Worm (Caenorhabditis elegans) whole organism, L3 larva: ENCODE measurements around the gene sir-2.3.

ENCODE experiments used
- R02D3.7 ChIP-seq: fragments of 150-350 bp; optimal IDR thresholded peaks from 2 replicates; lab custom pipeline; 2014; ENCODE audit warnings: missing biosample characterization, missing genetic modification characterization
- aly-2 ChIP-seq: fragments of 150-350 bp; optimal IDR thresholded peaks from 2 replicates; lab custom pipeline; 2014; ENCODE audit warnings: missing biosample characterization, missing genetic modification characterization
- ceh-28 ChIP-seq: fragments of 150-350 bp; optimal IDR thresholded peaks from 2 replicates; lab custom pipeline; 2014; ENCODE audit warnings: missing biosample characterization, missing genetic modification reagents, missing genetic modification characterization
- ceh-82 ChIP-seq: fragments of 150-350 bp; optimal IDR thresholded peaks from 2 replicates; lab custom pipeline; 2014; ENCODE audit warnings: missing biosample characterization, missing genetic modification characterization
- ceh-9 ChIP-seq: sonication (generic microtip); optimal IDR thresholded peaks from 2 replicates; lab custom pipeline; 2018; ENCODE audit warnings: missing biosample characterization, missing genetic modification characterization
- egl-5 ChIP-seq: fragments of 150-350 bp; optimal IDR thresholded peaks from 2 replicates; lab custom pipeline; 2017; ENCODE audit warnings: missing biosample characterization, missing genetic modification reagents, missing genetic modification characterization, inconsistent platforms
- elt-1 ChIP-seq: fragments of 150-350 bp; optimal IDR thresholded peaks from 2 replicates; lab custom pipeline; 2014; ENCODE audit warnings: missing biosample characterization, missing genetic modification characterization
- elt-2 ChIP-seq: sonication (generic microtip); optimal IDR thresholded peaks from 2 replicates; lab custom pipeline; 2016; ENCODE audit warnings: missing genetic modification reagents, mild to moderate bottlenecking, missing genetic modification characterization, missing compliant biosample characterization
- elt-3 ChIP-seq, 3 experiments: fragments of 150-350 bp in 1 of 3; sonication (generic microtip) in 2 of 3; optimal IDR thresholded peaks; 2 replicates in 2 of 3; 4 replicates in 1 of 3; lab custom pipeline; 2014 to 2017; ENCODE audit warnings: missing biosample characterization in 3 of 3, missing genetic modification characterization in 3 of 3
- eor-1 ChIP-seq, 2 experiments: fragments of 150-350 bp; optimal IDR thresholded peaks; 2 replicates each; lab custom pipeline; 2014 to 2018; ENCODE audit warnings: missing biosample characterization in 2 of 2, missing genetic modification characterization in 2 of 2
- fkh-10 ChIP-seq: sonication (generic microtip); optimal IDR thresholded peaks from 2 replicates; lab custom pipeline; 2017; ENCODE audit warnings: missing biosample characterization, missing genetic modification reagents, missing genetic modification characterization
- fkh-2 ChIP-seq: fragments of 150-350 bp; optimal IDR thresholded peaks from 2 replicates; lab custom pipeline; 2014; ENCODE audit warnings: missing biosample characterization, missing genetic modification reagents, missing genetic modification characterization
- fos-1 ChIP-seq: fragments of 150-350 bp; optimal IDR thresholded peaks from 2 replicates; lab custom pipeline; 2014; ENCODE audit warnings: missing biosample characterization, missing genetic modification characterization
- hmg-11 ChIP-seq: sonication (generic microtip); optimal IDR thresholded peaks from 2 replicates; lab custom pipeline; 2016; ENCODE audit warnings: missing genetic modification characterization, missing compliant biosample characterization
- jun-1 ChIP-seq: fragments of 150-350 bp; optimal IDR thresholded peaks from 2 replicates; lab custom pipeline; 2014; ENCODE audit warnings: missing biosample characterization, missing genetic modification reagents, missing genetic modification characterization
- lin-15B ChIP-seq: fragments of 150-350 bp; optimal IDR thresholded peaks from 2 replicates; lab custom pipeline; 2014; ENCODE audit warnings: missing biosample characterization, missing genetic modification characterization
- lin-39 ChIP-seq: fragments of 150-350 bp; optimal IDR thresholded peaks from 2 replicates; lab custom pipeline; 2018; ENCODE audit warnings: missing biosample characterization, missing genetic modification reagents, missing genetic modification characterization
- lsy-12 ChIP-seq: sonication (generic microtip); optimal IDR thresholded peaks from 2 replicates; lab custom pipeline; 2016; ENCODE audit warnings: mild to moderate bottlenecking, missing genetic modification characterization, missing compliant biosample characterization
- mdl-1 ChIP-seq: fragments of 150-350 bp; optimal IDR thresholded peaks from 2 replicates; lab custom pipeline; 2014; ENCODE audit warnings: missing biosample characterization, missing genetic modification characterization
- mml-1 ChIP-seq: fragments of 150-350 bp; sonication (generic microtip); optimal IDR thresholded peaks from 3 replicates; lab custom pipeline; 2014; ENCODE audit warnings: missing biosample characterization, missing genetic modification characterization
- nfya-1 ChIP-seq: sonication (generic microtip); optimal IDR thresholded peaks from 2 replicates; lab custom pipeline; 2017; ENCODE audit warnings: missing genetic modification characterization, mild to moderate bottlenecking, missing compliant biosample characterization, antibody characterized with exemption, moderate library complexity; ENCODE audit not compliant: insufficient read depth
- nhr-11 ChIP-seq: fragments of 150-350 bp; optimal IDR thresholded peaks from 2 replicates; lab custom pipeline; 2014; ENCODE audit warnings: missing biosample characterization, missing genetic modification characterization
- nhr-12 ChIP-seq: fragments of 150-350 bp; optimal IDR thresholded peaks from 2 replicates; lab custom pipeline; 2014; ENCODE audit warnings: missing biosample characterization, missing genetic modification characterization
- nhr-23 ChIP-seq: fragments of 150-350 bp; optimal IDR thresholded peaks from 2 replicates; lab custom pipeline; 2014; ENCODE audit warnings: missing biosample characterization, missing genetic modification reagents, missing genetic modification characterization
- nhr-237 ChIP-seq: fragments of 150-350 bp; optimal IDR thresholded peaks from 2 replicates; lab custom pipeline; 2014; ENCODE audit warnings: missing biosample characterization, missing genetic modification characterization
- nhr-25 ChIP-seq: sonication (generic microtip); optimal IDR thresholded peaks from 2 replicates; lab custom pipeline; 2017; ENCODE audit warnings: missing biosample characterization, missing genetic modification characterization
- nhr-28 ChIP-seq: fragments of 150-350 bp; optimal IDR thresholded peaks from 2 replicates; lab custom pipeline; 2014; ENCODE audit warnings: missing biosample characterization, missing genetic modification characterization
- nhr-43 ChIP-seq: sonication (generic microtip); optimal IDR thresholded peaks from 2 replicates; lab custom pipeline; 2016; ENCODE audit warnings: mild to moderate bottlenecking, missing genetic modification characterization, missing compliant biosample characterization; ENCODE audit not compliant: poor library complexity, severe bottlenecking
- pha-4 ChIP-seq: fragments of 150-350 bp; optimal IDR thresholded peaks from 2 replicates; lab custom pipeline; 2014; ENCODE audit warnings: missing biosample characterization, missing genetic modification reagents, missing genetic modification characterization
- pqm-1 ChIP-seq: fragments of 150-350 bp; optimal IDR thresholded peaks from 2 replicates; lab custom pipeline; 2017; ENCODE audit warnings: missing biosample characterization, missing genetic modification characterization, inconsistent platforms
- snpc-4 ChIP-seq: fragments of 150-350 bp; optimal IDR thresholded peaks from 2 replicates; lab custom pipeline; 2014; ENCODE audit warnings: missing biosample characterization, missing genetic modification characterization
- tbx-2 ChIP-seq: sonication (generic microtip); optimal IDR thresholded peaks from 2 replicates; lab custom pipeline; 2016; ENCODE audit warnings: mild to moderate bottlenecking, missing genetic modification characterization, missing compliant biosample characterization
- unc-39 ChIP-seq: sonication (generic microtip); optimal IDR thresholded peaks from 4 replicates; lab custom pipeline; 2017; ENCODE audit warnings: missing biosample characterization, missing genetic modification characterization
- unc-62 ChIP-seq: fragments of 150-350 bp; sonication (generic microtip); optimal IDR thresholded peaks from 4 replicates; lab custom pipeline; 2014; ENCODE audit warnings: missing biosample characterization, missing genetic modification reagents, missing genetic modification characterization
- zag-1 ChIP-seq: fragments of 150-350 bp; optimal IDR thresholded peaks from 2 replicates; lab custom pipeline; 2014; ENCODE audit warnings: missing biosample characterization, missing genetic modification characterization
- ztf-11 ChIP-seq: fragments of 150-350 bp; optimal IDR thresholded peaks from 2 replicates; lab custom pipeline; 2014; ENCODE audit warnings: missing biosample characterization, missing genetic modification characterization

The sir-2.3 gene

ce11 chrX:13328868-13329267, 2.6 kb upstream of the sir-2.3 start:
- TF ChIP-seq elt-2 (tag; lab: Kevin White, UChicago) (peak; percentile 45), lin-39 (tag; lab: Kevin White, UChicago) (peak; percentile 98), zag-1 (no peak), unc-39 (no peak), fos-1 (tag; lab: Kevin White, UChicago) (peak; percentile 92), mdl-1 (tag; lab: Kevin White, UChicago) (peak; percentile 74), nhr-23 (peak; percentile 88), lsy-12 (tag; lab: Kevin White, UChicago) (no peak), ceh-28 (tag; lab: Kevin White, UChicago) (peak; percentile 59), R02D3.7 (tag; lab: Kevin White, UChicago) (peak; percentile 35), lin-15B (peak; percentile 78), mml-1 (tag; lab: Kevin White, UChicago) (peak; percentile 74), jun-1 (peak; percentile 83), hmg-11 (tag; lab: Kevin White, UChicago) (peak; percentile 26), ztf-11 (tag; lab: Kevin White, UChicago) (no peak), ceh-82 (tag; lab: Kevin White, UChicago) (no peak), tbx-2 (tag; lab: Kevin White, UChicago) (peak; percentile 28), elt-3 (tag; optimal IDR thresholded peaks at IDR 0.05; lab: Kevin White, UChicago) (peak in 1 of 3 experiments; percentile 5), nhr-12 (no peak), fkh-10 (GFP tag; lab: Kevin White, UChicago) (peak; percentile 24), snpc-4 (peak; percentile 64), unc-62 (GFP tag; lab: Kevin White, UChicago) (peak; percentile 70), nhr-28 (tag; lab: Kevin White, UChicago) (no peak), nhr-25 (tag; lab: Kevin White, UChicago) (peak; percentile 84), nhr-11 (tag; lab: Kevin White, UChicago) (peak; percentile 52), pqm-1 (tag; lab: Kevin White, UChicago) (peak; percentile 85), pha-4 (tag; lab: Kevin White, UChicago) (peak; percentile 77), eor-1 (tag; optimal IDR thresholded peaks at IDR 0.05; lab: Kevin White, UChicago) (no peak), ceh-9 (tag; lab: Kevin White, UChicago) (no peak), nhr-237 (tag; lab: Kevin White, UChicago) (no peak), nfya-1 (peak; percentile 88), nhr-43 (peak; percentile 38), fkh-2 (tag; lab: Kevin White, UChicago) (no peak), egl-5 (tag; lab: Kevin White, UChicago) (peak; percentile 88)

ce11 chrX:13333835-13334234, 2.3 kb downstream of the sir-2.3 start, which contains the start of gene F46G10.4:
Gene F46G10.4, plus strand, starts transcription at chrX:13334046.
- TF ChIP-seq pqm-1 (tag; lab: Kevin White, UChicago) (peak; percentile 88), unc-39 (no peak), pha-4 (tag; lab: Kevin White, UChicago) (peak; percentile 14), elt-2 (tag; lab: Kevin White, UChicago) (peak; percentile 82)

DNA sequence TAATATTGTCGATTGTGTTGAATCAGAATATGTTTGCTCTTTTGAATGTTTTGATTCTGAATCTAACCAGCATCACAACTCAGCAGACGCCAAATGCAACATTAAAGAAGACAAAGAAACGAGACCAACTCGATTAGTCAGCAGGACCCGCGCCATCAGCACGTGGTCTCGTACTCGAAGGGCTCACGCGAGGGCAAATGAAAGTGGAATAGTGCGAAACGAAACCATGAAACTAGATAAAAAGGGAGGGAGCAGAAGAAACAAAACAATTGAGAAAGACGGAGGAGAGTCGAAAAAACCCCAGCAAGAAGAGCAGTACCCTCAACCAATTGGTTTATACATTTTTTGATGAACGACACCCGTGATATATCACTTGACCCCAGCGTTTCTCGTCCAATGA, 5.5 kb downstream of the sir-2.3 start:
- TF ChIP-seq hmg-11 (tag; lab: Kevin White, UChicago) (no peak), lin-39 (tag; lab: Kevin White, UChicago) (peak; percentile 44), aly-2 (tag; lab: Kevin White, UChicago) (no peak), pqm-1 (tag; lab: Kevin White, UChicago) (no peak), elt-2 (tag; lab: Kevin White, UChicago) (no peak), snpc-4 (no peak), elt-1 (tag; lab: Kevin White, UChicago) (no peak), nhr-23 (no peak), lsy-12 (tag; lab: Kevin White, UChicago) (no peak)

DNA sequence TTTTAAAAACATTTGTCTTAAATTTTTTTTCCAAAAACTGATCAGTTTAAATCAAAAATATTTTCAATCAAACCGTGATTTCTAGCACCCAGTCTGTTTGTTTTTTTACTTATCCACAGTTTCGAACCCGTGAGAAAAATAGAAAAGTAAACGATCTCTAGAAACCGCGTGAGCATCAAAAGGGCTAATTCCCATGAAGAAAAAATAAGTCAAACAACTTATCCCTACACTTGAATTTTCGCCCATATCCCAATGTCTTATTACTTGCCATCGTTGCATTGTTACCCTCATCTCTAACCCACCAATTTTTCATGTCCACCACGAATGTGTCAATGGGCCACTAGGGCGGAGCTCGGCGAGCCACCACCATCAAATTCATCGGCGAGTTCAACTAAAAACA, 6.2 kb downstream of the sir-2.3 start, which contains the start of gene ptr-24:
Gene ptr-24, plus strand, starts transcription at position 301 of the 400 bp plus-strand sequence.
- TF ChIP-seq aly-2 (tag; lab: Kevin White, UChicago) (no peak), unc-39 (no peak), ceh-82 (tag; lab: Kevin White, UChicago) (no peak), fos-1 (tag; lab: Kevin White, UChicago) (no peak)
- TF ChIP-seq, all 47 proteins: peak for 0
